Worm (Caenorhabditis elegans): Measurements from ENCODE around the gene srg-48.
A peak's percentile ranks its signal among the peaks of the same experiment; 100 is the strongest.

srg-48 gene

DNA sequence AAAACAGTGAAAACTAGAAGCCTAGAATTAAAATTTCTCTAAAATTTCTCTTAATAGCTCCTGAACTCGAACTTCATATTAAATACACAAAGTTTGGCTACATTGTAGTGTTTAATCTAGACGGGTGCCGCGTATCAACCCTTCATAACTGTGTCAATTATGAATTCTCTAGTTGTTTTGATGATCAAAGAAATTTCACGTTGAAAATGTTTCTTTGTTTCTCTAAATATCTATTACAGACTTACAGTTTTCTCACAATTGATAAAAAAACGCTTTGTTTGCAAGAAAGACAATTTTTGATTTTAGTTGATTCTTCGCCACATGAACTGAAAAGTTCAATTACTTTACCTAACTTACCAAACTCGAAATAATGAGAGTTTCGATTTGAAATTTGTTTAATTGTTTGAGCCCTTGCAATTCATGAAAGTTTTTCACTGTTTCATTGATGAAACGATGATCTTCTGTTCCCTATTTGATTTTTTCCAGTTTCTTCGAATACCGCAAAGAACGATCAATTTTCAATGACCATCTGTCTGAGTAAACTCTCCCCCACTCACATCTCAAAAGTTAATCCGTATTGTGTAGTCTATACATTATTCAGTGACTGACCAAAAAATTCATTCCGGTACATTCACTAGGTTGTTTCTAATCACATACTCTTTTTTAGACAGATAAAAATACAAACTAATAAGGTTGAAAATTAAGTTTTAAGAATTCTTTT is 25.4 kb upstream of the srg-48 start:
- TF ChIP-seq lir-3 (tag; optimal IDR thresholded peaks at IDR 0.05) (no peak), mes-2 (tag; optimal IDR thresholded peaks at IDR 0.05; ENCODE audit: poor library complexity, severe bottlenecking) (peak; percentile 12), hlh-11 (tag; optimal IDR thresholded peaks at IDR 0.05) (peak; percentile 24), dmd-6 (GFP tag; IDR thresholded peaks at IDR 0.05) (peak; percentile 82), skn-1 (tag; optimal IDR thresholded peaks at IDR 0.05) (no peak), aha-1 (tag) (peak; percentile 0), nhr-41 (GFP tag; IDR thresholded peaks at IDR 0.05) (no peak), nhr-48 (tag; optimal IDR thresholded peaks at IDR 0.05) (peak; percentile 24), daf-16 (GFP tag; optimal IDR thresholded peaks at IDR 0.05) (no peak), daf-16 (tag; optimal IDR thresholded peaks at IDR 0.05) (peak; percentile 46), nhr-28 (tag; optimal IDR thresholded peaks at IDR 0.05) (peak; percentile 23), nhr-10 (tag; optimal IDR thresholded peaks at IDR 0.05) (peak; percentile 68), pqm-1 (tag; optimal IDR thresholded peaks at IDR 0.05) (peak; percentile 34), dve-1 (tag; optimal IDR thresholded peaks at IDR 0.05; ENCODE audit: insufficient read depth) (peak; percentile 36)

DNA sequence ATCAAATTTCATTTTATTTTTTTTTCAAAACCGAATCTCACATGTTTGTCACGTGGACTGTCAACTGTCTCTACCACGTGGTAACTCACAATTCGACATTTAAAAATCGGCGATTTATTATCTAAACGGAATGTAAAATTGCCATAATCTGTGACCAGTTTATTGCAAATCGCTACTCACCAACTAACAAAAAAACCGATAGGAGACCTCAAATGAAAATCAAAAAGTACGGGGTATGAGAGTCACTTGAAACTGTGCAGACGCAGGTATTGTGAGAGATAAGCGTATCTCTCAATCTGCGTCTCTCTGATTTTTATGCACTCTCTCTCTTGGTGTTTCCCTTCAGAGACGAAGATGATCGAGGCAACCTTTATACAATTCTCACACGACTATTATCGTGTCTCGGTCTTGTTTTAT is 24.4 kb upstream of the srg-48 start:
- TF ChIP-seq aly-2 (tag; optimal IDR thresholded peaks at IDR 0.05) = no peak
- TF ChIP-seq zag-1 (tag; optimal IDR thresholded peaks at IDR 0.05) = no peak
- peak; percentile 36 for TF ChIP-seq T20F7.1 (GFP tag; optimal IDR thresholded peaks at IDR 0.05)
- TF ChIP-seq jun-1 (tag; optimal IDR thresholded peaks at IDR 0.05) = peak; percentile 15
- TF ChIP-seq Y75B8A.6 (GFP tag; IDR thresholded peaks at IDR 0.05) = no peak
- TF ChIP-seq zfp-3 (GFP tag; conservative IDR thresholded peaks at IDR 0.05) = no peak
- TF ChIP-seq dve-1 (tag; optimal IDR thresholded peaks at IDR 0.05; ENCODE audit: insufficient read depth) = peak; percentile 93
- TF ChIP-seq ces-1 (GFP tag; optimal IDR thresholded peaks at IDR 0.05) = no peak
- peak; percentile 92 for TF ChIP-seq hlh-30 (tag; optimal IDR thresholded peaks at IDR 0.05; ENCODE audit: insufficient read depth)
- no peak for TF ChIP-seq F44E2.7 (GFP tag; IDR thresholded peaks at IDR 0.05)
- no peak for TF ChIP-seq skn-1 (tag; optimal IDR thresholded peaks at IDR 0.05)
- TF ChIP-seq nhr-6 (tag; optimal IDR thresholded peaks at IDR 0.05) = peak; percentile 90
- peak; percentile 95 for TF ChIP-seq mxl-2 (GFP tag; conservative IDR thresholded peaks at IDR 0.05)
- TF ChIP-seq nhr-11 (tag; optimal IDR thresholded peaks at IDR 0.05) = peak; percentile 6
- TF ChIP-seq mdt-29 (GFP tag; IDR thresholded peaks at IDR 0.05) = 0 out of 2 replicates have a peak, but pooled peaks have one; percentile 23
- no peak for TF ChIP-seq zip-2 (tag; optimal IDR thresholded peaks at IDR 0.05)
- TF ChIP-seq nhr-48 (tag; optimal IDR thresholded peaks at IDR 0.05) = peak; percentile 88
- no peak for TF ChIP-seq duxl-1 (tag; optimal IDR thresholded peaks at IDR 0.05; ENCODE audit: poor library complexity)
- no peak for TF ChIP-seq fkh-10 (GFP tag; optimal IDR thresholded peaks at IDR 0.05)
- no peak for TF ChIP-seq ceh-32 (tag; optimal IDR thresholded peaks at IDR 0.05; ENCODE audit: poor library complexity)
- TF ChIP-seq ztf-7 (tag; optimal IDR thresholded peaks at IDR 0.05) = peak; percentile 28
- peak; percentile 79 for TF ChIP-seq mxl-3 (GFP tag; optimal IDR thresholded peaks at IDR 0.05)
- no peak for TF ChIP-seq vab-7 (GFP tag; IDR thresholded peaks at IDR 0.05)
- no peak for TF ChIP-seq attf-4 (tag; optimal IDR thresholded peaks at IDR 0.05)
- TF ChIP-seq hlh-11 (tag; optimal IDR thresholded peaks at IDR 0.05) = peak; percentile 94
- TF ChIP-seq saeg-2 (GFP tag; IDR thresholded peaks at IDR 0.05) = 0 out of 2 replicates have a peak, but pooled peaks have one; percentile 45
- no peak for TF ChIP-seq F10B5.3 (tag; optimal IDR thresholded peaks at IDR 0.05)
- peak; percentile 45 for TF ChIP-seq mes-2 (tag; optimal IDR thresholded peaks at IDR 0.05; ENCODE audit: poor library complexity, severe bottlenecking)
- peak; percentile 62 for TF ChIP-seq cey-2 (tag; optimal IDR thresholded peaks at IDR 0.05; ENCODE audit: borderline replicate concordance, insufficient read depth)
- TF ChIP-seq rbr-2 (tag; optimal IDR thresholded peaks at IDR 0.05) = peak; percentile 31
- no peak for TF ChIP-seq sdz-12 (GFP tag; optimal IDR thresholded peaks at IDR 0.05)
- TF ChIP-seq daf-8 (GFP tag; IDR thresholded peaks at IDR 0.05) = no peak
- peak; percentile 92 for TF ChIP-seq pqm-1 (tag; optimal IDR thresholded peaks at IDR 0.05)
- TF ChIP-seq spr-1 (tag; optimal IDR thresholded peaks at IDR 0.05) = peak; percentile 54
- no peak for TF ChIP-seq lin-29 (GFP tag; IDR thresholded peaks at IDR 0.05)
- TF ChIP-seq zfp-2 (tag; optimal IDR thresholded peaks at IDR 0.05) = no peak
- TF ChIP-seq mdl-1 (tag; optimal IDR thresholded peaks at IDR 0.05) = peak in 1 of 2 experiments; percentile 85
- no peak for TF ChIP-seq aha-1 (tag)
- TF ChIP-seq lim-7 (GFP tag; IDR thresholded peaks at IDR 0.05) = no peak
- TF ChIP-seq nhr-111 (GFP tag; optimal IDR thresholded peaks at IDR 0.05) = no peak
- TF ChIP-seq lin-38 (GFP tag; IDR thresholded peaks at IDR 0.05) = no peak

Measured in whole organism, L4 larva.